Fruit fly (Drosophila melanogaster) whole organism, embryonic: ENCODE measurements around the gene Pde6.

Source experiments
- Awh ChIP-seq: fragments of 200-800 bp; sonication (Bioruptor generic); IDR thresholded peaks from 2 replicates; pipeline ENCODE4, ENCODE4 v1.3.6; 2022; ENCODE audit warnings: missing biosample characterization, missing genetic modification characterization
- Ets97D ChIP-seq: fragments of 200-800 bp; sonication (Bioruptor generic); optimal IDR thresholded peaks from 3 replicates; lab custom pipeline; 2016; ENCODE audit warnings: missing biosample characterization, missing genetic modification characterization
- H2.0 ChIP-seq: fragments of 200-800 bp; sonication (Bioruptor generic); IDR thresholded peaks from 2 replicates; pipeline ENCODE4 v1.3.6; 2022; ENCODE audit warnings: missing biosample characterization, missing genetic modification characterization
- chm ChIP-seq: fragments of 200-800 bp; sonication (Bioruptor generic); IDR thresholded peaks from 2 replicates; pipeline ENCODE4 v1.3.6; 2022; ENCODE audit warnings: missing biosample characterization, missing genetic modification characterization
- ci ChIP-seq: fragments of 200-800 bp; sonication (Bioruptor generic); IDR thresholded peaks from 3 replicates; pipeline ENCODE4 v1.3.6; 2022; ENCODE audit warnings: missing biosample characterization, missing genetic modification characterization
- h ChIP-seq: fragments of >200 bp; optimal IDR thresholded peaks from 2 replicates; lab custom pipeline; 2017

DNA sequence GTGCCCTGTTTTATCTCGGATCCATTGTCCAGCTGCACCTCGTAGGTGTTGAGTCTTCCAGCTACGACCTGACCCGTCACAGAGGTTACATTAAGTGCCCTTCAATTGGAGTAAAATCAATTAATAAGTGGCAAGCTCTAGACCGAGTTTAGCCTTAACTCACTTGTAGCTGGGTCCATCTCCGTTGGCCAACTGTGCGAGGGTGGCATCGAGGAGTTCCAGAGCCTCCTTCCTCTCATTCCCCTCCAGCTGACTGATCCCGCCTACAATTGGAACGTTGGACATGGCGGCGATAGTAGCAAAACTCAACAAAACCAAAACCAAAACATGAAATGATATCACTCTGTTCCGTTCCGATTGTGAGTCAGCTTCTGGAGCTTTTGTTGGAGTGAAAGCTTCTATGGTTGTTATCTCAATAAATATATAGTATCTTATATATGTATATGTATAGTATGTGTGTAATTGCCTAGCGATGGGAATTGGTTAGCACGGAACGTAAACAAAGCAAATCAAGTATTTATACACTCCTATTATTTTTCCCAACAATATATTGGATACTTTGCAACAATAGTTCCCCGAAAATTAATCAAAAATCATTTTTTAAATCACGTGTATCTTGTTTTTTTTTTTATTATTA lies 10.5 kb upstream of the Pde6 start, which contains the start of gene CG8066:
- TF ChIP-seq H2.0 (GFP tag; lab: Robert Waterston, UW) (no peak), h (lab: Kevin White, UChicago) (no peak), chm (GFP tag; lab: Robert Waterston, UW) (no peak; the same call in 1 of the 2 replicates), Ets97D (GFP tag; lab: Kevin White, UChicago) (no peak), ci (GFP tag; lab: Robert Waterston, UW) (no peak), Awh (GFP tag; lab: Robert Waterston, UW) (no peak)
